Worm (Caenorhabditis elegans) whole organism, L4 larva: ENCODE measurements around the gene twk-44.

Experiments used
- T20F7.1 ChIP-seq: fragments of 200-800 bp; sonication (Bioruptor generic); optimal IDR thresholded peaks from 2 replicates; lab custom pipeline; 2018; ENCODE audit warnings: mild to moderate bottlenecking, missing genetic modification characterization, missing compliant biosample characterization
- ceh-20 ChIP-seq: fragments of 200-800 bp; sonication (Bioruptor generic); IDR thresholded peaks from 2 replicates; pipeline ENCODE4 v1.3.6; 2022; ENCODE audit warnings: missing genetic modification reagents, missing genetic modification characterization, missing compliant biosample characterization
- jun-1 ChIP-seq: fragments of 150-350 bp; optimal IDR thresholded peaks from 2 replicates; lab custom pipeline; 2014; ENCODE audit warnings: missing biosample characterization, missing genetic modification reagents, missing genetic modification characterization
- lsy-2 ChIP-seq, 2 experiments: fragments of 150-350 bp in 1 of 2; sonication (generic microtip) in 1 of 2; optimal IDR thresholded peaks; 2 replicates each; lab custom pipeline; 2014 to 2017; ENCODE audit warnings: missing biosample characterization in 2 of 2, missing genetic modification characterization in 2 of 2
- mdt-29 ChIP-seq: fragments of 200-800 bp; sonication (Bioruptor generic); IDR thresholded peaks from 2 replicates; pipeline ENCODE4 v1.3.6; 2022; ENCODE audit warnings: missing genetic modification reagents, missing genetic modification characterization, missing compliant biosample characterization
- spr-3 ChIP-seq: fragments of 200-800 bp; sonication (Bioruptor generic); optimal IDR thresholded peaks from 2 replicates; lab custom pipeline; 2018; ENCODE audit warnings: mild to moderate bottlenecking, missing genetic modification characterization, missing compliant biosample characterization
- unc-130 ChIP-seq: sonication (generic microtip); optimal IDR thresholded peaks from 2 replicates; lab custom pipeline; 2016; ENCODE audit warnings: missing genetic modification reagents, missing genetic modification characterization, missing compliant biosample characterization

- no peak for TF ChIP-seq lsy-2 (tag; optimal IDR thresholded peaks at IDR 0.05; lab: Kevin White, UChicago)
- TF ChIP-seq ceh-20 (GFP tag; lab: Robert Waterston, UW) = no peak
- TF ChIP-seq spr-3 = no peak
- no peak for TF ChIP-seq unc-130 (GFP tag; lab: Kevin White, UChicago)
- TF ChIP-seq jun-1 (tag; lab: Kevin White, UChicago) = no peak
- TF ChIP-seq mdt-29 = no peak
- no peak for TF ChIP-seq T20F7.1 (GFP tag; lab: Kevin White, UChicago)
Observed at ce11 chrX:11647165-11647564, 20.3 kb upstream of the twk-44 start, which contains the start of gene T04F8.8.
